Fruit fly (Drosophila melanogaster) whole organism, embryonic: Measurements from ENCODE around the gene Sytbeta.
A peak's percentile ranks its signal among the peaks of the same experiment; 100 is the strongest.

Source experiments
- Ada2b ChIP-seq: fragments of 200-800 bp; sonication (Bioruptor generic); IDR thresholded peaks from 2 replicates; pipeline ENCODE4 v1.3.6; 2022; ENCODE audit warnings: missing biosample characterization, missing genetic modification characterization
- Antp ChIP-seq: fragments of 200-800 bp; sonication (Bioruptor generic); optimal IDR thresholded peaks from 3 replicates; lab custom pipeline; 2016; ENCODE audit warnings: missing biosample characterization, missing genetic modification characterization
- BtbVII ChIP-seq: fragments of 200-800 bp; sonication (Bioruptor generic); optimal IDR thresholded peaks from 3 replicates; lab custom pipeline; 2017; ENCODE audit warnings: missing biosample characterization, mild to moderate bottlenecking, missing genetic modification characterization
- CG10366 ChIP-seq: fragments of 200-800 bp; sonication (Bioruptor generic); IDR thresholded peaks from 2 replicates; pipeline ENCODE4 v1.3.6; 2022; ENCODE audit warnings: missing biosample characterization, missing genetic modification characterization
- CG11723 ChIP-seq: fragments of 200-800 bp; sonication (Bioruptor generic); optimal IDR thresholded peaks from 2 replicates; lab custom pipeline; 2017; ENCODE audit warnings: missing biosample characterization, mild to moderate bottlenecking, missing genetic modification characterization
- CG12155 ChIP-seq: fragments of 200-800 bp; sonication (Bioruptor generic); optimal IDR thresholded peaks from 3 replicates; lab custom pipeline; 2016; ENCODE audit warnings: missing biosample characterization, missing genetic modification characterization
- CG12659 ChIP-seq: fragments of 200-800 bp; sonication (Bioruptor generic); optimal IDR thresholded peaks from 3 replicates; lab custom pipeline; 2017; ENCODE audit warnings: mild to moderate bottlenecking, missing biosample characterization, missing genetic modification reagents, missing genetic modification characterization
- CG12769 ChIP-seq: fragments of 200-800 bp; sonication (Bioruptor generic); optimal IDR thresholded peaks from 2 replicates; lab custom pipeline; 2019; ENCODE audit warnings: missing biosample characterization, mild to moderate bottlenecking, missing genetic modification characterization, moderate library complexity
- CG13123 ChIP-seq: fragments of 200-800 bp; sonication (Bioruptor generic); optimal IDR thresholded peaks from 2 replicates; lab custom pipeline; 2016; ENCODE audit warnings: missing biosample characterization, missing genetic modification characterization
- CG13287 ChIP-seq: fragments of 200-800 bp; sonication (Bioruptor generic); IDR thresholded peaks from 2 replicates; pipeline ENCODE4 v1.3.6; 2022; ENCODE audit warnings: missing biosample characterization, missing genetic modification characterization; ENCODE audit not compliant: partially characterized antibody
- CG13775 ChIP-seq: fragments of 200-800 bp; sonication (Bioruptor generic); optimal IDR thresholded peaks from 3 replicates; lab custom pipeline; 2017; ENCODE audit warnings: missing biosample characterization, mild to moderate bottlenecking, missing genetic modification characterization
- CG14860 ChIP-seq: fragments of 200-800 bp; sonication (Bioruptor generic); IDR thresholded peaks from 3 replicates; pipeline ENCODE4 v1.3.6; 2022; ENCODE audit warnings: missing biosample characterization, missing genetic modification characterization; ENCODE audit not compliant: partially characterized antibody
- CG15601 ChIP-seq: fragments of 200-800 bp; sonication (Bioruptor generic); optimal IDR thresholded peaks from 3 replicates; lab custom pipeline; 2019; ENCODE audit warnings: missing biosample characterization, mild to moderate bottlenecking, missing genetic modification characterization, moderate library complexity
- CG17361 ChIP-seq: fragments of 200-800 bp; sonication (Bioruptor generic); IDR thresholded peaks from 3 replicates; pipeline ENCODE4 v1.3.6; 2022; ENCODE audit warnings: missing biosample characterization, missing genetic modification characterization
- CG17912 ChIP-seq: fragments of 200-800 bp; sonication (Bioruptor generic); optimal IDR thresholded peaks from 2 replicates; lab custom pipeline; 2018; ENCODE audit warnings: missing biosample characterization, mild to moderate bottlenecking, missing genetic modification characterization
- CG2202 ChIP-seq: fragments of 200-800 bp; sonication (Bioruptor generic); optimal IDR thresholded peaks from 2 replicates; lab custom pipeline; 2018; ENCODE audit warnings: missing biosample characterization, mild to moderate bottlenecking, missing genetic modification characterization
- CG30403 ChIP-seq: fragments of 200-800 bp; sonication (Bioruptor generic); optimal IDR thresholded peaks from 3 replicates; lab custom pipeline; 2016; ENCODE audit warnings: missing biosample characterization, missing genetic modification characterization
- CG31224 ChIP-seq: fragments of 200-800 bp; sonication (Bioruptor generic); IDR thresholded peaks from 2 replicates; pipeline ENCODE4 v1.3.6; 2022; ENCODE audit warnings: missing biosample characterization, missing genetic modification characterization
- CG4328 ChIP-seq: fragments of 200-800 bp; sonication (Bioruptor generic); optimal IDR thresholded peaks from 3 replicates; lab custom pipeline; 2017; ENCODE audit warnings: missing biosample characterization, missing genetic modification reagents, missing genetic modification characterization
- CG4730 ChIP-seq: fragments of 200-800 bp; sonication (Bioruptor generic); IDR thresholded peaks from 2 replicates; pipeline ENCODE4 v1.3.6; 2022; ENCODE audit warnings: missing biosample characterization, missing genetic modification characterization
- CG6791 ChIP-seq: fragments of 200-800 bp; sonication (Bioruptor generic); IDR thresholded peaks from 3 replicates; pipeline ENCODE4 v1.3.6; 2022; ENCODE audit warnings: missing biosample characterization, missing genetic modification characterization; ENCODE audit not compliant: partially characterized antibody
- CG7786 ChIP-seq: fragments of 200-800 bp; sonication (Bioruptor generic); optimal IDR thresholded peaks from 2 replicates; lab custom pipeline; 2016; ENCODE audit warnings: missing biosample characterization, missing genetic modification characterization
- CG8478 ChIP-seq: fragments of >200 bp; optimal IDR thresholded peaks from 2 replicates; lab custom pipeline; 2018
- CG8944 ChIP-seq: fragments of 200-800 bp; sonication (Bioruptor generic); optimal IDR thresholded peaks from 3 replicates; lab custom pipeline; 2016; ENCODE audit warnings: missing biosample characterization, missing genetic modification characterization
- CG9609 ChIP-seq: fragments of 200-800 bp; sonication (Bioruptor generic); optimal IDR thresholded peaks from 3 replicates; lab custom pipeline; 2016; ENCODE audit warnings: missing biosample characterization, missing genetic modification characterization
- CG9817 ChIP-seq: fragments of 200-800 bp; sonication (Bioruptor generic); optimal IDR thresholded peaks from 2 replicates; lab custom pipeline; 2018; ENCODE audit warnings: missing biosample characterization, mild to moderate bottlenecking, missing genetic modification characterization, moderate library complexity
- CTCF ChIP-seq: fragments of 200-800 bp; sonication (Bioruptor generic); optimal IDR thresholded peaks from 2 replicates; lab custom pipeline; 2017; ENCODE audit warnings: missing biosample characterization, mild to moderate bottlenecking, missing genetic modification characterization, moderate library complexity
- CoRest ChIP-seq: fragments of 200-800 bp; sonication (Bioruptor generic); optimal IDR thresholded peaks from 3 replicates; lab custom pipeline; 2018; ENCODE audit warnings: missing biosample characterization, mild to moderate bottlenecking, missing genetic modification characterization, moderate library complexity
- Drgx ChIP-seq: fragments of 200-800 bp; sonication (Bioruptor generic); IDR thresholded peaks from 2 replicates; pipeline ENCODE4 v1.3.6; 2022; ENCODE audit warnings: missing biosample characterization, missing genetic modification characterization
- Hand ChIP-seq: fragments of 200-800 bp; sonication (Bioruptor generic); optimal IDR thresholded peaks from 2 replicates; lab custom pipeline; 2017; ENCODE audit warnings: mild to moderate bottlenecking, missing biosample characterization, missing genetic modification reagents, missing genetic modification characterization
- Hr51 ChIP-seq, 2 experiments: fragments of 200-800 bp; sonication (Bioruptor generic); optimal IDR thresholded peaks; 2 replicates in 1 of 2; 3 replicates in 1 of 2; lab custom pipeline; 2016 to 2018; ENCODE audit warnings: missing biosample characterization in 2 of 2, missing genetic modification characterization in 2 of 2, mild to moderate bottlenecking in 1 of 2, moderate library complexity in 1 of 2
- Lhr ChIP-seq: fragments of 200-800 bp; sonication (Bioruptor generic); optimal IDR thresholded peaks from 3 replicates; lab custom pipeline; 2017; ENCODE audit warnings: mild to moderate bottlenecking, missing biosample characterization, missing genetic modification reagents, missing genetic modification characterization
- Lpt ChIP-seq: fragments of >200 bp; optimal IDR thresholded peaks from 2 replicates; lab custom pipeline; 2018; ENCODE audit warnings: missing biosample characterization, missing genetic modification characterization
- MTF-1 ChIP-seq: fragments of 200-800 bp; sonication (Bioruptor generic); optimal IDR thresholded peaks from 2 replicates; lab custom pipeline; 2018; ENCODE audit warnings: missing biosample characterization, mild to moderate bottlenecking, missing genetic modification characterization, borderline replicate concordance
- Med ChIP-seq: fragments of 200-800 bp; sonication (Bioruptor generic); peaks from one replicate; lab custom pipeline; 2016; ENCODE audit warnings: missing biosample characterization, missing genetic modification characterization, mild to moderate bottlenecking, inconsistent platforms, moderate library complexity
- Ptx1 ChIP-seq: fragments of 200-800 bp; sonication (Bioruptor generic); IDR thresholded peaks from 2 replicates; pipeline ENCODE4 v1.3.6; 2022; ENCODE audit warnings: missing biosample characterization, missing genetic modification characterization
- Ravus ChIP-seq: fragments of 200-800 bp; sonication (Bioruptor generic); IDR thresholded peaks from 2 replicates; pipeline ENCODE4 v1.3.6; 2022; ENCODE audit warnings: missing biosample characterization, missing genetic modification characterization
- Rfx ChIP-seq: fragments of 200-800 bp; sonication (Bioruptor generic); IDR thresholded peaks from 2 replicates; pipeline ENCODE4 v1.3.6; 2022; ENCODE audit warnings: missing biosample characterization, missing genetic modification characterization
- az2 ChIP-seq: fragments of 200-800 bp; sonication (Bioruptor generic); optimal IDR thresholded peaks from 3 replicates; lab custom pipeline; 2016; ENCODE audit warnings: missing biosample characterization, missing genetic modification characterization
- disco-r ChIP-seq: fragments of 200-800 bp; sonication (Bioruptor generic); optimal IDR thresholded peaks from 2 replicates; lab custom pipeline; 2016; ENCODE audit warnings: missing biosample characterization, missing genetic modification characterization
- fru ChIP-seq: fragments of >200 bp; optimal IDR thresholded peaks from 2 replicates; lab custom pipeline; 2017
- gce ChIP-seq: fragments of 200-800 bp; sonication (Bioruptor generic); IDR thresholded peaks from 3 replicates; pipeline ENCODE4 v1.3.6; 2022; ENCODE audit warnings: missing biosample characterization, missing genetic modification characterization
- hkb ChIP-seq, 2 experiments: fragments of 200-800 bp in 1 of 2; fragments of >200 bp in 1 of 2; sonication (Bioruptor generic) in 1 of 2; IDR thresholded peaks in 1 of 2; optimal IDR thresholded peaks in 1 of 2; 2 replicates each; pipeline versions ENCODE4 v1.3.6 to Lab custom; 2017 to 2022; ENCODE audit warnings: missing biosample characterization in 1 of 2, missing genetic modification characterization in 1 of 2
- inv ChIP-seq: fragments of 200-800 bp; sonication (Bioruptor generic); IDR thresholded peaks from 2 replicates; pipeline ENCODE4 v1.3.6; 2022; ENCODE audit warnings: missing biosample characterization, missing genetic modification characterization; ENCODE audit not compliant: partially characterized antibody
- luna ChIP-seq: fragments of 200-800 bp; sonication (Bioruptor generic); optimal IDR thresholded peaks from 2 replicates; lab custom pipeline; 2016; ENCODE audit warnings: missing biosample characterization, missing genetic modification characterization
- nmo ChIP-seq: fragments of 200-800 bp; sonication (Bioruptor generic); optimal IDR thresholded peaks from 2 replicates; lab custom pipeline; 2018; ENCODE audit warnings: missing biosample characterization, mild to moderate bottlenecking, missing genetic modification characterization, moderate library complexity
- row ChIP-seq: fragments of 200-800 bp; sonication (Bioruptor generic); IDR thresholded peaks from 3 replicates; pipeline ENCODE4 v1.3.6; 2022; ENCODE audit warnings: missing biosample characterization, missing genetic modification characterization
- sisA ChIP-seq: fragments of 200-800 bp; sonication (Bioruptor generic); IDR thresholded peaks from 2 replicates; pipeline ENCODE4 v1.3.6; 2022; ENCODE audit warnings: missing biosample characterization, missing genetic modification characterization
- ttk ChIP-seq: fragments of 200-800 bp; sonication (Bioruptor generic); IDR thresholded peaks from 2 replicates; pipeline ENCODE4 v2.1.2; 2022; ENCODE audit warnings: missing biosample characterization, missing genetic modification characterization
- zen ChIP-seq: fragments of 200-800 bp; sonication (Bioruptor generic); optimal IDR thresholded peaks from 3 replicates; lab custom pipeline; 2018; ENCODE audit warnings: missing biosample characterization, mild to moderate bottlenecking, missing genetic modification characterization, moderate library complexity

The Sytbeta gene

dm6 chr3L:15104849-15105555 is 40.2 kb upstream of the Sytbeta start (continued):
- TF ChIP-seq CG12769 (tag; lab: Kevin White, UChicago) (no peak), MTF-1 (GFP tag; lab: Kevin White, UChicago) (no peak), Drgx (GFP tag; lab: Robert Waterston, UW) (peak; percentile 86), CG8478 (lab: Kevin White, UChicago) (no peak), gce (GFP tag; lab: Robert Waterston, UW) (0 out of 3 replicates have a peak, but pooled peaks have one; percentile 5), Ravus (GFP tag; lab: Robert Waterston, UW) (no peak), CG9609 (GFP tag; lab: Kevin White, UChicago) (peak; percentile 51), disco-r (GFP tag; lab: Kevin White, UChicago) (no peak), Ptx1 (peak; percentile 79), ttk (GFP tag; lab: Robert Waterston, UW) (no peak), CG15601 (tag; lab: Kevin White, UChicago) (no peak), CG9817 (tag; lab: Kevin White, UChicago) (peak; percentile 46), fru (lab: Kevin White, UChicago) (no peak), CG10366 (GFP tag; lab: Robert Waterston, UW) (peak; percentile 47; the same call in 1 of the 2 replicates), CG2202 (no peak), CG12659 (GFP tag; lab: Kevin White, UChicago) (peak; percentile 63), Rfx (GFP tag; lab: Robert Waterston, UW) (peak; percentile 65), CTCF (GFP tag; lab: Kevin White, UChicago) (no peak), CG12155 (GFP tag; lab: Kevin White, UChicago) (peak; percentile 45), az2 (peak; percentile 32), sisA (GFP tag; lab: Robert Waterston, UW) (peak; percentile 61), CG13775 (peak; percentile 53), CG13287 (GFP tag; lab: Robert Waterston, UW) (0 out of 2 replicates have a peak, but pooled peaks have one; percentile 3), CG13123 (GFP tag; lab: Kevin White, UChicago) (no peak), nmo (GFP tag; lab: Kevin White, UChicago) (peak; percentile 47), Lhr (no peak), CG4730 (GFP tag; lab: Robert Waterston, UW) (no peak; the same call in 1 of the 2 replicates), CoRest (peak; percentile 72), Med (GFP tag; lab: Kevin White, UChicago) (peak; percentile 83), row (GFP tag; lab: Robert Waterston, UW) (peak; percentile 90), CG17912 (GFP tag; lab: Kevin White, UChicago) (no peak), CG14860 (GFP tag; lab: Robert Waterston, UW) (no peak), inv (GFP tag; lab: Robert Waterston, UW) (no peak), CG17361 (peak; percentile 70; the same call in 2 of the 3 replicates), CG11723 (GFP tag; lab: Kevin White, UChicago) (peak; percentile 24), CG8944 (GFP tag; lab: Kevin White, UChicago) (peak; percentile 49), CG31224 (GFP tag; lab: Robert Waterston, UW) (no peak), Hr51 (GFP tag; optimal IDR thresholded peaks at IDR 0.05; lab: Kevin White, UChicago) (peak in 1 of 2 experiments; percentile 69), hkb (optimal IDR thresholded peaks at IDR 0.05; lab: Kevin White, UChicago) (no peak), hkb (GFP tag; IDR thresholded peaks at IDR 0.05; lab: Robert Waterston, UW) (peak; percentile 53), zen (tag; lab: Kevin White, UChicago) (no peak), CG30403 (peak; percentile 74), luna (GFP tag; lab: Kevin White, UChicago) (peak; percentile 32), BtbVII (peak; percentile 27), Hand (peak; percentile 24), CG4328 (GFP tag; lab: Kevin White, UChicago) (no peak), CG6791 (no peak), Lpt (GFP tag; lab: Kevin White, UChicago) (no peak), Antp (GFP tag; lab: Kevin White, UChicago) (peak; percentile 72), CG7786 (peak; percentile 75), Ada2b (GFP tag; lab: Robert Waterston, UW) (no peak)
